Fruit fly (Drosophila melanogaster): Measurements from ENCODE around the gene GstZ2.

GstZ2 gene

dm6 chr3R:9417577-9418334 lies 42.7 kb downstream of the GstZ2 start, which contains the start of gene ps (continued):
- TF ChIP-seq CG12659 (GFP tag; optimal IDR thresholded peaks at IDR 0.05), result peak; percentile 12
- TF ChIP-seq CG8290 (GFP tag; optimal IDR thresholded peaks at IDR 0.05), result no peak
- TF ChIP-seq CG8290 (tag; optimal IDR thresholded peaks at IDR 0.05), result no peak
- no peak for TF ChIP-seq Sin3A (optimal IDR thresholded peaks at IDR 0.05)
- no peak for TF ChIP-seq cas (GFP tag; IDR thresholded peaks at IDR 0.05)
- no peak for TF ChIP-seq zfh1 (GFP tag; IDR thresholded peaks at IDR 0.05)
- no peak for TF ChIP-seq en (GFP tag; optimal IDR thresholded peaks at IDR 0.05)
- TF ChIP-seq H2.0 (GFP tag; IDR thresholded peaks at IDR 0.05), result no peak
- TF ChIP-seq CG2129 (GFP tag; IDR thresholded peaks at IDR 0.05; ENCODE audit: partially characterized antibody), result no peak
- TF ChIP-seq br (optimal IDR thresholded peaks at IDR 0.05), result no peak
- TF ChIP-seq Bdp1 (GFP tag; optimal IDR thresholded peaks at IDR 0.05), result no peak
- TF ChIP-seq zfh2 (GFP tag; optimal IDR thresholded peaks at IDR 0.05), result peak; percentile 24
- TF ChIP-seq hb (GFP tag; IDR thresholded peaks at IDR 0.05; ENCODE audit: partially characterized antibody), result no peak
- no peak for TF ChIP-seq CG10431 (GFP tag; optimal IDR thresholded peaks at IDR 0.05)
- TF ChIP-seq kah (GFP tag; optimal IDR thresholded peaks at IDR 0.05), result peak; percentile 99
- peak; percentile 88 for TF ChIP-seq Med (GFP tag)
- no peak for TF ChIP-seq abd-A (tag; optimal IDR thresholded peaks at IDR 0.05)
- TF ChIP-seq sima (GFP tag; optimal IDR thresholded peaks at IDR 0.05), result no peak
- TF ChIP-seq B-H1 (GFP tag; IDR thresholded peaks at IDR 0.05), result no peak
- TF ChIP-seq Mrtf (GFP tag; IDR thresholded peaks at IDR 0.05), result no peak
- peak; percentile 32 for TF ChIP-seq cwo (GFP tag; optimal IDR thresholded peaks at IDR 0.05)
- no peak for TF ChIP-seq CG9437 (GFP tag; optimal IDR thresholded peaks at IDR 0.05)
- TF ChIP-seq gro (GFP tag; optimal IDR thresholded peaks at IDR 0.05), result peak; percentile 51
- peak; percentile 40 for TF ChIP-seq CG17385 (GFP tag; optimal IDR thresholded peaks at IDR 0.05)
- no peak for TF ChIP-seq Usf (GFP tag; optimal IDR thresholded peaks at IDR 0.05)
- TF ChIP-seq CG15269 (tag; optimal IDR thresholded peaks at IDR 0.05), result peak; percentile 22
- no peak for TF ChIP-seq Myb (GFP tag; optimal IDR thresholded peaks at IDR 0.05)
- no peak for TF ChIP-seq CG14441 (GFP tag; IDR thresholded peaks at IDR 0.05)
- TF ChIP-seq lov (optimal IDR thresholded peaks at IDR 0.05), result no peak
- no peak for TF ChIP-seq lov (GFP tag; IDR thresholded peaks at IDR 0.05)
- no peak for TF ChIP-seq h (optimal IDR thresholded peaks at IDR 0.05)
- no peak for TF ChIP-seq jumu (GFP tag; optimal IDR thresholded peaks at IDR 0.05)
- TF ChIP-seq CG18476 (GFP tag; optimal IDR thresholded peaks at IDR 0.05), result no peak
- no peak for TF ChIP-seq mld (GFP tag; IDR thresholded peaks at IDR 0.05; ENCODE audit: partially characterized antibody)
- no peak for TF ChIP-seq CG33557 (GFP tag; optimal IDR thresholded peaks at IDR 0.05)
- no peak for TF ChIP-seq chm (GFP tag; IDR thresholded peaks at IDR 0.05)
- no peak for TF ChIP-seq CG2712 (tag; optimal IDR thresholded peaks at IDR 0.05)
- no peak for TF ChIP-seq E2f2 (GFP tag; IDR thresholded peaks at IDR 0.05)
- TF ChIP-seq inv (GFP tag; IDR thresholded peaks at IDR 0.05; ENCODE audit: partially characterized antibody), result no peak
- peak; percentile 80 for TF ChIP-seq CG3163 (GFP tag; optimal IDR thresholded peaks at IDR 0.05)
- TF ChIP-seq CG10147 (GFP tag; optimal IDR thresholded peaks at IDR 0.05), result no peak
- no peak for TF ChIP-seq sisA (GFP tag; IDR thresholded peaks at IDR 0.05)
- no peak for TF ChIP-seq HLH3B (GFP tag; IDR thresholded peaks at IDR 0.05)
- no peak for TF ChIP-seq slp2 (GFP tag; optimal IDR thresholded peaks at IDR 0.05)
- TF ChIP-seq Opbp (GFP tag; IDR thresholded peaks at IDR 0.05; ENCODE audit: partially characterized antibody), result no peak
- TF ChIP-seq nerfin-1 (tag; optimal IDR thresholded peaks at IDR 0.05), result peak; percentile 98
- no peak for TF ChIP-seq CG4282 (GFP tag; optimal IDR thresholded peaks at IDR 0.05)
- no peak for TF ChIP-seq MTF-1 (GFP tag; optimal IDR thresholded peaks at IDR 0.05; ENCODE audit: borderline replicate concordance)
- TF ChIP-seq fru (optimal IDR thresholded peaks at IDR 0.05), result no peak
- TF ChIP-seq her (GFP tag; optimal IDR thresholded peaks at IDR 0.05), result peak; percentile 42
- TF ChIP-seq CG14014 (GFP tag; IDR thresholded peaks at IDR 0.05), result no peak
- TF ChIP-seq CG7745 (tag; optimal IDR thresholded peaks at IDR 0.05), result no peak
- no peak for TF ChIP-seq CG10654 (GFP tag; optimal IDR thresholded peaks at IDR 0.05)
